Worm (Caenorhabditis elegans): ENCODE data around the gene srd-7.

- TF ChIP-seq ces-1 (GFP tag; optimal IDR thresholded peaks at IDR 0.05) = peak; percentile 44
- no peak for TF ChIP-seq unc-62 (GFP tag; optimal IDR thresholded peaks at IDR 0.05)
- no peak for TF ChIP-seq elt-3 (tag; optimal IDR thresholded peaks at IDR 0.05)
- no peak for TF ChIP-seq drap-1 (GFP tag; optimal IDR thresholded peaks at IDR 0.05)
Measured at ce11 chrIV:10768146-10768636, 18.4 kb downstream of the srd-7 start, which contains the start of gene T25B9.8.

Measured in whole organism, mixed stage, embryonic.